Worm (Caenorhabditis elegans): Measurements from ENCODE around the gene C55A6.4.

Gene C55A6.4

ce11 chrV:11521448-11521847 lies 3.8 kb upstream of the C55A6.4 start, which contains the start of gene pafo-1 (continued):
- TF ChIP-seq spr-3 (GFP tag; optimal IDR thresholded peaks at IDR 0.05) (peak; percentile 39), nhr-6 (tag; optimal IDR thresholded peaks at IDR 0.05) (peak; percentile 88), hmg-1.1 (GFP tag; IDR thresholded peaks at IDR 0.05) (peak; percentile 81), hlh-11 (tag; optimal IDR thresholded peaks at IDR 0.05) (peak; percentile 85), nhr-28 (tag; optimal IDR thresholded peaks at IDR 0.05) (peak; percentile 79), dmd-6 (GFP tag; IDR thresholded peaks at IDR 0.05) (peak; percentile 84), nhr-11 (tag; optimal IDR thresholded peaks at IDR 0.05) (peak; percentile 57), jun-1 (tag; optimal IDR thresholded peaks at IDR 0.05) (no peak), nhr-48 (tag; optimal IDR thresholded peaks at IDR 0.05) (peak; percentile 75), unc-62 (GFP tag; optimal IDR thresholded peaks at IDR 0.05 in 1 of 2) (peak in 1 of 2 experiments; percentile 72), unc-62 (tag; optimal IDR thresholded peaks at IDR 0.05) (no peak), aha-1 (tag) (peak; percentile 96), daf-16 (GFP tag; optimal IDR thresholded peaks at IDR 0.05) (peak; percentile 32 to 75), daf-16 (tag; optimal IDR thresholded peaks at IDR 0.05) (no peak), duxl-1 (tag; optimal IDR thresholded peaks at IDR 0.05; ENCODE audit: poor library complexity) (peak; percentile 86), mxl-3 (GFP tag; optimal IDR thresholded peaks at IDR 0.05) (peak; percentile 47), lin-1 (GFP tag; IDR thresholded peaks at IDR 0.05) (peak; percentile 50; the same call in 1 of the 2 replicates), ama-1 (optimal IDR thresholded peaks at IDR 0.05) (no peak), F49E8.2 (tag; optimal IDR thresholded peaks at IDR 0.05; ENCODE audit: borderline replicate concordance) (peak; percentile 80), ztf-7 (tag; optimal IDR thresholded peaks at IDR 0.05) (no peak), ceh-32 (tag; optimal IDR thresholded peaks at IDR 0.05; ENCODE audit: poor library complexity) (peak; percentile 37)

ce11 chrV:11520215-11520614 lies 2.5 kb upstream of the C55A6.4 start, which contains the start of the genes C55A6.11 and C55A6.7:
Gene C55A6.11, plus strand, starts transcription at chrV:11520515.
Gene C55A6.7, minus strand, starts transcription at chrV:11520530.
- TF ChIP-seq zip-2 (tag; optimal IDR thresholded peaks at IDR 0.05) (no peak), unc-62 (GFP tag; optimal IDR thresholded peaks at IDR 0.05 in 1 of 2) (peak in 1 of 2 experiments; percentile 86), unc-62 (tag; optimal IDR thresholded peaks at IDR 0.05) (no peak), lin-1 (GFP tag; IDR thresholded peaks at IDR 0.05) (no peak), daf-16 (GFP tag; optimal IDR thresholded peaks at IDR 0.05) (no peak), daf-16 (tag; optimal IDR thresholded peaks at IDR 0.05) (peak; percentile 29), rbr-2 (tag; optimal IDR thresholded peaks at IDR 0.05) (no peak)

- TF ChIP-seq ces-1 (GFP tag; optimal IDR thresholded peaks at IDR 0.05) (no peak), Y75B8A.6 (GFP tag; IDR thresholded peaks at IDR 0.05) (no peak), daf-16 (GFP tag; optimal IDR thresholded peaks at IDR 0.05) (no peak), daf-16 (tag; optimal IDR thresholded peaks at IDR 0.05) (peak; percentile 44), nhr-76 (tag; optimal IDR thresholded peaks at IDR 0.05) (no peak), hmg-1.1 (GFP tag; IDR thresholded peaks at IDR 0.05) (no peak), nhr-28 (tag; optimal IDR thresholded peaks at IDR 0.05) (peak; percentile 76), hlh-11 (tag; optimal IDR thresholded peaks at IDR 0.05) (no peak), nhr-10 (tag; optimal IDR thresholded peaks at IDR 0.05) (no peak), mdl-1 (tag; optimal IDR thresholded peaks at IDR 0.05) (no peak), lin-13 (GFP tag; optimal IDR thresholded peaks at IDR 0.05) (no peak), F10B5.3 (tag; optimal IDR thresholded peaks at IDR 0.05) (no peak)
These were observed 1.5 kb downstream of the C55A6.4 start, which contains the start of gene sdz-8 for ce11 chrV:11516141-11516591. Gene sdz-8, minus strand, starts transcription at chrV:11516191.

ce11 chrV:11515145-11515544 lies 2.5 kb downstream of the C55A6.4 start:
- TF ChIP-seq unc-62 (GFP tag; optimal IDR thresholded peaks at IDR 0.05 in 1 of 2) (peak in 1 of 2 experiments; percentile 98), unc-62 (tag; optimal IDR thresholded peaks at IDR 0.05) (no peak), ceh-20 (GFP tag; IDR thresholded peaks at IDR 0.05) (no peak)

- TF ChIP-seq pqm-1 (tag; optimal IDR thresholded peaks at IDR 0.05), result peak; percentile 4
- TF ChIP-seq daf-16 (GFP tag; optimal IDR thresholded peaks at IDR 0.05), result no peak
- TF ChIP-seq daf-16 (tag; optimal IDR thresholded peaks at IDR 0.05), result peak; percentile 15
- TF ChIP-seq nhr-28 (tag; optimal IDR thresholded peaks at IDR 0.05), result peak; percentile 81
- TF ChIP-seq Y105C5A.15 (GFP tag; IDR thresholded peaks at IDR 0.05), result no peak
These were observed 3.0 kb downstream of the C55A6.4 start, which contains the start of gene C55A6.6 for ce11 chrV:11514677-11515076. Gene C55A6.6, minus strand, starts transcription at chrV:11514737.

All from whole organism, L4 larva.